Fruit fly (Drosophila melanogaster) whole organism, embryonic: ENCODE results near the gene CG44037.

Experiments used
- Aef1 ChIP-seq: fragments of 200-800 bp; sonication (Bioruptor generic); IDR thresholded peaks from 3 replicates; pipeline ENCODE4 v1.3.6; 2022; ENCODE audit warnings: missing biosample characterization, missing genetic modification characterization
- Atf6 ChIP-seq: fragments of 200-800 bp; sonication (Bioruptor generic); IDR thresholded peaks from 2 replicates; pipeline ENCODE4 v1.3.6; 2022; ENCODE audit warnings: missing biosample characterization, missing genetic modification characterization
- CG10147 ChIP-seq: fragments of 200-800 bp; sonication (Bioruptor generic); optimal IDR thresholded peaks from 2 replicates; lab custom pipeline; 2019; ENCODE audit warnings: missing biosample characterization, mild to moderate bottlenecking, missing genetic modification characterization, moderate library complexity
- CG10543 ChIP-seq: fragments of 200-800 bp; sonication (Bioruptor generic); optimal IDR thresholded peaks from 3 replicates; lab custom pipeline; 2017; ENCODE audit warnings: missing biosample characterization, mild to moderate bottlenecking, missing genetic modification characterization, moderate library complexity
- CG10565 ChIP-seq: fragments of 200-800 bp; sonication (Bioruptor generic); optimal IDR thresholded peaks from 3 replicates; lab custom pipeline; 2016; ENCODE audit warnings: missing biosample characterization, mild to moderate bottlenecking, missing genetic modification characterization
- CG10959 ChIP-seq: fragments of 200-800 bp; sonication (Bioruptor generic); IDR thresholded peaks from 2 replicates; pipeline ENCODE4 v1.3.6; 2022; ENCODE audit warnings: missing biosample characterization, missing genetic modification characterization
- CG11398 ChIP-seq: fragments of 200-800 bp; sonication (Bioruptor generic); optimal IDR thresholded peaks from 2 replicates; lab custom pipeline; 2016; ENCODE audit warnings: missing biosample characterization, missing genetic modification characterization
- CG1233 ChIP-seq: fragments of 200-800 bp; sonication (Bioruptor generic); optimal IDR thresholded peaks from 4 replicates; lab custom pipeline; 2018; ENCODE audit warnings: missing biosample characterization, mild to moderate bottlenecking, missing genetic modification characterization
- CG14014 ChIP-seq: fragments of 200-800 bp; sonication (Bioruptor generic); IDR thresholded peaks from 2 replicates; pipeline ENCODE4 v1.3.6; 2022; ENCODE audit warnings: missing biosample characterization, missing genetic modification characterization
- CG1603 ChIP-seq: fragments of 200-800 bp; sonication (Bioruptor generic); optimal IDR thresholded peaks from 2 replicates; lab custom pipeline; 2019; ENCODE audit warnings: missing biosample characterization, mild to moderate bottlenecking, missing genetic modification characterization, moderate library complexity
- CG17328 ChIP-seq: fragments of 200-800 bp; sonication (Bioruptor generic); IDR thresholded peaks from 2 replicates; pipeline ENCODE4 v1.3.6; 2022; ENCODE audit warnings: missing biosample characterization, missing genetic modification characterization
- CG18011 ChIP-seq: fragments of 200-800 bp; sonication (Bioruptor generic); optimal IDR thresholded peaks from 2 replicates; lab custom pipeline; 2017; ENCODE audit warnings: missing biosample characterization, missing genetic modification characterization, mild to moderate bottlenecking, moderate library complexity, missing genotype
- CG2116 ChIP-seq: fragments of 200-800 bp; sonication (Bioruptor generic); optimal IDR thresholded peaks from 3 replicates; lab custom pipeline; 2018; ENCODE audit warnings: missing biosample characterization, mild to moderate bottlenecking, missing genetic modification characterization
- CG2889 ChIP-seq: fragments of 200-800 bp; sonication (Bioruptor generic); IDR thresholded peaks from 3 replicates; pipeline ENCODE4 v1.3.6; 2022; ENCODE audit warnings: missing biosample characterization, missing genetic modification characterization
- CG32772 ChIP-seq: fragments of 200-800 bp; sonication (Bioruptor generic); IDR thresholded peaks from 2 replicates; pipeline ENCODE4 v1.3.6; 2022; ENCODE audit warnings: missing biosample characterization, missing genetic modification characterization
- CG3281 ChIP-seq: fragments of 200-800 bp; sonication (Bioruptor generic); optimal IDR thresholded peaks from 3 replicates; lab custom pipeline; 2017; ENCODE audit warnings: missing biosample characterization, mild to moderate bottlenecking, missing genetic modification characterization
- CG3407 ChIP-seq: fragments of 200-800 bp; sonication (Bioruptor generic); optimal IDR thresholded peaks from 2 replicates; lab custom pipeline; 2018; ENCODE audit warnings: missing biosample characterization, mild to moderate bottlenecking, missing genetic modification characterization
- CG34376 ChIP-seq: fragments of 200-800 bp; sonication (Bioruptor generic); optimal IDR thresholded peaks from 2 replicates; lab custom pipeline; 2018; ENCODE audit warnings: missing biosample characterization, mild to moderate bottlenecking, missing genetic modification characterization
- CG3726 ChIP-seq: fragments of 200-800 bp; sonication (Bioruptor generic); IDR thresholded peaks from 3 replicates; pipeline ENCODE4, ENCODE4 v1.3.6; 2022; ENCODE audit warnings: missing biosample characterization, missing genetic modification characterization
- CG5245 ChIP-seq: fragments of 200-800 bp; sonication (Bioruptor generic); optimal IDR thresholded peaks from 3 replicates; lab custom pipeline; 2016; ENCODE audit warnings: missing biosample characterization, missing genetic modification characterization
- CG7556 ChIP-seq: fragments of 200-800 bp; sonication (Bioruptor generic); optimal IDR thresholded peaks from 2 replicates; lab custom pipeline; 2017; ENCODE audit warnings: missing biosample characterization, mild to moderate bottlenecking, missing genetic modification characterization
- CG7963 ChIP-seq: fragments of 200-800 bp; sonication (Bioruptor generic); IDR thresholded peaks from 3 replicates; pipeline ENCODE4 v1.3.6; 2022; ENCODE audit warnings: missing biosample characterization, missing genetic modification characterization; ENCODE audit not compliant: partially characterized antibody
- CG8281 ChIP-seq: fragments of 200-800 bp; sonication (Bioruptor generic); optimal IDR thresholded peaks from 2 replicates; lab custom pipeline; 2018; ENCODE audit warnings: missing biosample characterization, mild to moderate bottlenecking, missing genetic modification characterization, moderate library complexity
- Chrac-16 ChIP-seq: fragments of 200-800 bp; sonication (Bioruptor generic); optimal IDR thresholded peaks from 3 replicates; lab custom pipeline; 2016; ENCODE audit warnings: missing biosample characterization, missing genetic modification characterization
- Deaf1 ChIP-seq: fragments of 200-800 bp; optimal IDR thresholded peaks from 3 replicates; lab custom pipeline; 2019; ENCODE audit warnings: missing biosample characterization, mild to moderate bottlenecking, missing genetic modification characterization, moderate library complexity
- Drgx ChIP-seq: fragments of 200-800 bp; sonication (Bioruptor generic); IDR thresholded peaks from 2 replicates; pipeline ENCODE4 v1.3.6; 2022; ENCODE audit warnings: missing biosample characterization, missing genetic modification characterization
- ERR ChIP-seq: fragments of 200-800 bp; sonication (Bioruptor generic); optimal IDR thresholded peaks from 2 replicates; lab custom pipeline; 2016; ENCODE audit warnings: missing biosample characterization, missing genetic modification characterization
- Elba2 ChIP-seq: fragments of 200-800 bp; sonication (Bioruptor generic); optimal IDR thresholded peaks from 3 replicates; lab custom pipeline; 2016; ENCODE audit warnings: missing biosample characterization, missing genetic modification characterization
- Hey ChIP-seq: fragments of 200-800 bp; sonication (Bioruptor generic); optimal IDR thresholded peaks from 3 replicates; lab custom pipeline; 2018; ENCODE audit warnings: missing biosample characterization, mild to moderate bottlenecking, missing genetic modification characterization
- MTF-1 ChIP-seq: fragments of 200-800 bp; sonication (Bioruptor generic); optimal IDR thresholded peaks from 2 replicates; lab custom pipeline; 2018; ENCODE audit warnings: missing biosample characterization, mild to moderate bottlenecking, missing genetic modification characterization, borderline replicate concordance
- Meics ChIP-seq: fragments of 200-800 bp; sonication (Bioruptor generic); optimal IDR thresholded peaks from 2 replicates; lab custom pipeline; 2017; ENCODE audit warnings: missing biosample characterization, mild to moderate bottlenecking, missing genetic modification characterization
- NFAT ChIP-seq: fragments of 200-800 bp; sonication (Bioruptor generic); IDR thresholded peaks from 2 replicates; pipeline ENCODE4 v1.3.6; 2022; ENCODE audit warnings: missing biosample characterization, missing genetic modification characterization
- abd-A ChIP-seq: fragments of 200-800 bp; sonication (Bioruptor generic); optimal IDR thresholded peaks from 3 replicates; lab custom pipeline; 2019; ENCODE audit warnings: missing biosample characterization, mild to moderate bottlenecking, missing genetic modification characterization, moderate library complexity
- ash1 ChIP-seq: fragments of 200-800 bp; sonication (Bioruptor generic); optimal IDR thresholded peaks from 2 replicates; lab custom pipeline; 2018; ENCODE audit warnings: missing biosample characterization, mild to moderate bottlenecking, missing genetic modification characterization
- ato ChIP-seq: fragments of 200-800 bp; sonication (Bioruptor generic); IDR thresholded peaks from 2 replicates; pipeline ENCODE4 v1.3.6; 2022; ENCODE audit warnings: missing biosample characterization, missing genetic modification characterization; ENCODE audit not compliant: partially characterized antibody
- cato ChIP-seq: fragments of 200-800 bp; sonication (Bioruptor generic); optimal IDR thresholded peaks from 2 replicates; lab custom pipeline; 2016; ENCODE audit warnings: missing biosample characterization, missing genetic modification characterization, borderline replicate concordance
- croc ChIP-seq: fragments of 200-800 bp; sonication (Bioruptor generic); conservative IDR thresholded peaks from 3 replicates; pipeline ENCODE4 v1.3.6; 2022; ENCODE audit warnings: missing biosample characterization, missing genetic modification characterization
- crol ChIP-seq: fragments of 200-800 bp; sonication (Bioruptor generic); IDR thresholded peaks from 2 replicates; pipeline ENCODE4 v1.3.6; 2022; ENCODE audit warnings: missing biosample characterization, missing genetic modification characterization
- dysf ChIP-seq: fragments of 200-800 bp; sonication (Bioruptor generic); IDR thresholded peaks from 3 replicates; pipeline ENCODE4 v1.3.6; 2022; ENCODE audit warnings: missing biosample characterization, missing genetic modification characterization
- esg ChIP-seq: fragments of 200-800 bp; sonication (Bioruptor generic); conservative IDR thresholded peaks from 2 replicates; pipeline ENCODE4 v1.3.6; 2022; ENCODE audit warnings: missing biosample characterization, missing genetic modification characterization
- ewg ChIP-seq: fragments of 200-800 bp; sonication (Bioruptor generic); optimal IDR thresholded peaks from 3 replicates; lab custom pipeline; 2017; ENCODE audit warnings: mild to moderate bottlenecking, missing biosample characterization, missing genetic modification reagents, missing genetic modification characterization
- gcm2 ChIP-seq: fragments of 200-800 bp; sonication (Bioruptor generic); optimal IDR thresholded peaks from 2 replicates; lab custom pipeline; 2016; ENCODE audit warnings: missing biosample characterization, missing genetic modification characterization
- kah ChIP-seq: fragments of 200-800 bp; sonication (Bioruptor generic); optimal IDR thresholded peaks from 2 replicates; lab custom pipeline; 2018; ENCODE audit warnings: missing biosample characterization, mild to moderate bottlenecking, missing genetic modification characterization
- nerfin-2 ChIP-seq: fragments of 200-800 bp; sonication (Bioruptor generic); IDR thresholded peaks from 2 replicates; pipeline ENCODE4 v1.3.6; 2022; ENCODE audit warnings: missing biosample characterization, missing genetic modification characterization; ENCODE audit not compliant: partially characterized antibody
- org-1 ChIP-seq: fragments of 200-800 bp; sonication (Bioruptor generic); optimal IDR thresholded peaks from 2 replicates; lab custom pipeline; 2017; ENCODE audit warnings: missing biosample characterization, missing genetic modification characterization
- pho ChIP-seq: fragments of 200-800 bp; sonication (Bioruptor generic); optimal IDR thresholded peaks from 2 replicates; lab custom pipeline; 2016; ENCODE audit warnings: missing biosample characterization, missing genetic modification characterization
- sima ChIP-seq: fragments of 200-800 bp; sonication (Bioruptor generic); optimal IDR thresholded peaks from 2 replicates; lab custom pipeline; 2016; ENCODE audit warnings: missing biosample characterization, missing genetic modification characterization
- sug ChIP-seq: fragments of 200-800 bp; optimal IDR thresholded peaks from 2 replicates; lab custom pipeline; 2019; ENCODE audit warnings: missing biosample characterization, mild to moderate bottlenecking, missing genetic modification characterization, moderate library complexity
- trem ChIP-seq: fragments of 200-800 bp; optimal IDR thresholded peaks from 3 replicates; lab custom pipeline; 2019; ENCODE audit warnings: missing biosample characterization, mild to moderate bottlenecking, missing genetic modification characterization, moderate library complexity
- zen2 ChIP-seq: fragments of 200-800 bp; sonication (Bioruptor generic); IDR thresholded peaks from 3 replicates; pipeline ENCODE4 v1.3.6; 2022; ENCODE audit warnings: missing biosample characterization, missing genetic modification characterization; ENCODE audit not compliant: partially characterized antibody

The CG44037 gene

DNA sequence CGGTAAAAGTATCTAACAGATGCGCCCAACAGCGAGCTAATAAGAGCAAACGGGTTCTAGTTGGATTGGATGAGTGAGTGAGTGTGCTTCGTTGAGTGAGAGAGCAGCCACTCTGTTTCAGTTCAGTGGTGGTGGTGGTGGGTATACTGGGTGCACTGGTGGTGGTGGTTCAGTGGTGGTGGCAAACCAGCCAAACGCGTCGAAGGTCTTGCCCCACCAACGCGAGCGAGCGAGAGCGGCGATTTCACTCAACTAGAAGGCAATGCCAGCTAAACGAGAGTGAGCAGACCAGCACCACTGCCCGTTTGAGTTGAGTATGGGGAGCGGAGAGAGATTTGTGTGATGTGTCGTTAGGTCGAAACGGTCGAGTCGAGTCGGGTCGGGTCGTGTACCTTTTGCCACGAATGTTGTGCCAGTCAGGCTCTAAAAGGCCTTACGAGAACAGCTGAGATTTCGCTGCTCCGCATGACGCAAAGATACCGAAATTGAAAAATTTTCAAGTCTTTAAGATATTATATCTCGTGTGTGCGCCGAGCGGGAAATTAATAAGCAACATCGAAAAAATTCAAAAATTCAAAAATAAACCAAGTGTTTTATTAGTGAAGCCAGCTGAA is 22.3 kb downstream of the CG44037 start (continued):
- peak; percentile 96 for TF ChIP-seq Deaf1 (tag; lab: Kevin White, UChicago)
- peak; percentile 53 for TF ChIP-seq ERR
- no peak for TF ChIP-seq Aef1 (GFP tag; lab: Robert Waterston, UW)
- no peak for TF ChIP-seq CG10959 (GFP tag; lab: Robert Waterston, UW)
- no peak for TF ChIP-seq pho (GFP tag; lab: Kevin White, UChicago)
- no peak for TF ChIP-seq Elba2 (GFP tag; lab: Kevin White, UChicago)
- no peak for TF ChIP-seq sima
- TF ChIP-seq CG10565 (GFP tag; lab: Kevin White, UChicago): no peak
- TF ChIP-seq CG2116 (GFP tag; lab: Kevin White, UChicago): no peak
- no peak for TF ChIP-seq CG11398 (GFP tag; lab: Kevin White, UChicago)
- TF ChIP-seq CG8281 (tag; lab: Kevin White, UChicago): no peak
- TF ChIP-seq NFAT (GFP tag; lab: Robert Waterston, UW): no peak
- TF ChIP-seq MTF-1 (GFP tag; lab: Kevin White, UChicago): no peak
- TF ChIP-seq CG14014 (GFP tag; lab: Robert Waterston, UW): no peak
- TF ChIP-seq gcm2 (GFP tag; lab: Kevin White, UChicago): no peak
- peak; percentile 22 for TF ChIP-seq CG34376 (GFP tag; lab: Kevin White, UChicago)
- TF ChIP-seq Drgx: peak; percentile 72
- no peak for TF ChIP-seq esg (GFP tag; lab: Robert Waterston, UW)
- peak; percentile 65 for TF ChIP-seq ato (GFP tag; lab: Robert Waterston, UW)
- TF ChIP-seq crol: peak; percentile 84
- no peak for TF ChIP-seq abd-A (tag; lab: Kevin White, UChicago)
- TF ChIP-seq org-1 (GFP tag; lab: Kevin White, UChicago): no peak
- no peak for TF ChIP-seq dysf
- TF ChIP-seq CG18011 (GFP tag; lab: Kevin White, UChicago): peak; percentile 81
- TF ChIP-seq trem (tag; lab: Kevin White, UChicago): no peak
- no peak for TF ChIP-seq CG3281
- no peak for TF ChIP-seq Atf6 (GFP tag; lab: Robert Waterston, UW)
- no peak for TF ChIP-seq Meics (GFP tag; lab: Kevin White, UChicago)
- TF ChIP-seq croc (GFP tag; lab: Robert Waterston, UW): no peak
- TF ChIP-seq CG5245 (GFP tag; lab: Kevin White, UChicago): no peak
- peak; percentile 46; the same call in 1 of the 3 replicates for TF ChIP-seq zen2 (GFP tag; lab: Robert Waterston, UW)
- TF ChIP-seq CG10543 (GFP tag; lab: Kevin White, UChicago): peak; percentile 6
- TF ChIP-seq CG3726 (GFP tag; lab: Robert Waterston, UW): no peak
- TF ChIP-seq CG32772 (GFP tag; lab: Robert Waterston, UW): no peak
- TF ChIP-seq Hey: no peak
- TF ChIP-seq ash1 (GFP tag; lab: Kevin White, UChicago): no peak
- no peak for TF ChIP-seq kah (GFP tag; lab: Kevin White, UChicago)
- TF ChIP-seq nerfin-2 (GFP tag; lab: Robert Waterston, UW): peak; percentile 65; the same call in 1 of the 2 replicates
- no peak for TF ChIP-seq cato (GFP tag; lab: Kevin White, UChicago)
- no peak for TF ChIP-seq CG1233 (GFP tag; lab: Kevin White, UChicago)
- no peak for TF ChIP-seq CG3407 (GFP tag; lab: Kevin White, UChicago)
- TF ChIP-seq CG10147: no peak
- no peak for TF ChIP-seq CG1603 (tag; lab: Kevin White, UChicago)
- TF ChIP-seq CG7556 (GFP tag; lab: Kevin White, UChicago): no peak
- peak; percentile 55 for TF ChIP-seq sug (tag; lab: Kevin White, UChicago)
- no peak for TF ChIP-seq ewg (GFP tag; lab: Kevin White, UChicago)
- 0 out of 2 replicates have a peak, but pooled peaks have one; percentile 7 for TF ChIP-seq CG17328 (GFP tag; lab: Robert Waterston, UW)
- no peak for TF ChIP-seq CG2889 (GFP tag; lab: Robert Waterston, UW)
- peak; percentile 52; the same call in 2 of the 3 replicates for TF ChIP-seq CG7963 (GFP tag; lab: Robert Waterston, UW)
- no peak for TF ChIP-seq Chrac-16 (GFP tag; lab: Kevin White, UChicago)
